Fruit fly (Drosophila melanogaster): Measurements from ENCODE around the gene CG6733.

The CG6733 gene

dm6 chr3R:23148433-23148832 is 50.9 kb downstream of the CG6733 start:
- TF ChIP-seq kay (GFP tag; ENCODE audit: borderline replicate concordance) (no peak), CG5204 (GFP tag; optimal IDR thresholded peaks at IDR 0.05) (no peak), pad (GFP tag; optimal IDR thresholded peaks at IDR 0.05) (no peak), Clk (GFP tag; optimal IDR thresholded peaks at IDR 0.05) (no peak), CG1620 (GFP tag; optimal IDR thresholded peaks at IDR 0.05) (no peak), CG14711 (tag; optimal IDR thresholded peaks at IDR 0.05) (no peak), CG11617 (GFP tag; optimal IDR thresholded peaks at IDR 0.05) (no peak), CG7101 (tag; optimal IDR thresholded peaks at IDR 0.05) (no peak), Mnt (GFP tag; optimal IDR thresholded peaks at IDR 0.05) (no peak), cic (GFP tag; optimal IDR thresholded peaks at IDR 0.05) (no peak), tj (GFP tag; optimal IDR thresholded peaks at IDR 0.05) (no peak), cnc (optimal IDR thresholded peaks at IDR 0.05) (no peak), Crg-1 (GFP tag; optimal IDR thresholded peaks at IDR 0.05) (no peak), ovo (GFP tag; optimal IDR thresholded peaks at IDR 0.05) (no peak), Hr96 (GFP tag; optimal IDR thresholded peaks at IDR 0.05) (no peak), toe (GFP tag; optimal IDR thresholded peaks at IDR 0.05) (no peak), bab1 (GFP tag; optimal IDR thresholded peaks at IDR 0.05) (no peak)
